Worm (Caenorhabditis elegans): Measurements from ENCODE around the gene T01B7.9.

DNA sequence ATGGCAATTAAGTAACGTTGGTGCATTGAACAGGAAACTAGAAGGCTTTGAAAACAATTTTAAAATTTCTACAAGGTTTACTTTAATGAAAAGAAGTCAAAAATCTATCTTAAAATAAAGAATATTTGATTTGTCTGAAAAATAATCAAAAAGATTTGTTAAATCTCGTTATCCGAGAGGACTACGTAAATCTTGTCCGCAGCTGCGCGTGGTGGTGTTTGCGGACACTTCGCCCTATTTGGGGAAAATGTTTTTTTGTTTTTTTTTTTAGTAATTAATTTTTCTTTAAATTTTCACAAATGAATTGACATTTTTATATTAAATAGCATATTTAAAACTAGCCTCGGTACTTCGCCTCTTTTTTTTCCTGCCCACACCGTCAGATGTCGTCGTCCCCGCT is 42.7 kb downstream of the T01B7.9 start:
- no peak for TF ChIP-seq tab-1 (GFP tag; IDR thresholded peaks at IDR 0.05)
- TF ChIP-seq cog-1 (tag; optimal IDR thresholded peaks at IDR 0.05), result no peak
- TF ChIP-seq ztf-23 (GFP tag; IDR thresholded peaks at IDR 0.05), result no peak

All from whole organism, midembryonic.